Worm (Caenorhabditis elegans): ENCODE measurements around the gene cpi-1.

ce11 chrIV:6092313-6092712, 1.2 kb downstream of the cpi-1 start, which contains the start of gene K08B4.7:
- TF ChIP-seq flt-1 (GFP tag; IDR thresholded peaks at IDR 0.05), result no peak
- TF ChIP-seq T22C8.4 (GFP tag; IDR thresholded peaks at IDR 0.05), result no peak

Data from whole organism, midembryonic.